Fruit fly (Drosophila melanogaster) whole organism, wandering third instar larva: ENCODE measurements around the gene CG9986.

Experiments
- Abd-B ChIP-seq: fragments of >200 bp; optimal IDR thresholded peaks from 2 replicates; lab custom pipeline; 2017; ENCODE audit warnings: missing biosample characterization, missing genetic modification characterization
- CG32264 ChIP-seq: fragments of 200-800 bp; sonication (Bioruptor generic); optimal IDR thresholded peaks from 2 replicates; lab custom pipeline; 2016; ENCODE audit warnings: missing biosample characterization, missing genetic modification characterization
- CrebA ChIP-seq: fragments of 200-800 bp; sonication (Bioruptor generic); optimal IDR thresholded peaks from 2 replicates; lab custom pipeline; 2016; ENCODE audit warnings: missing biosample characterization, mild to moderate bottlenecking, missing genetic modification characterization, borderline replicate concordance
- Dfd ChIP-seq: fragments of >200 bp; optimal IDR thresholded peaks from 2 replicates; lab custom pipeline; 2017; ENCODE audit warnings: missing biosample characterization, missing genetic modification characterization
- GATAd ChIP-seq: sonication (Bioruptor generic); optimal IDR thresholded peaks from 2 replicates; lab custom pipeline; 2016; ENCODE audit warnings: missing biosample characterization, missing genetic modification characterization
- HLH106 ChIP-seq: fragments of 200-800 bp; optimal IDR thresholded peaks from 3 replicates; lab custom pipeline; 2019; ENCODE audit warnings: missing biosample characterization, mild to moderate bottlenecking, missing genetic modification characterization, moderate library complexity
- Hnf4 ChIP-seq: fragments of 200-800 bp; sonication (Bioruptor generic); optimal IDR thresholded peaks from 2 replicates; lab custom pipeline; 2016; ENCODE audit warnings: missing biosample characterization, mild to moderate bottlenecking, missing genetic modification characterization
- Hr78 ChIP-seq: fragments of >200 bp; optimal IDR thresholded peaks from 2 replicates; lab custom pipeline; 2017; ENCODE audit warnings: missing biosample characterization, missing genetic modification characterization
- Hr83 ChIP-seq: fragments of 200-300 bp; sonication (Bioruptor generic); optimal IDR thresholded peaks from 2 replicates; lab custom pipeline; 2016; ENCODE audit warnings: missing biosample characterization, mild to moderate bottlenecking, missing genetic modification characterization, moderate library complexity; ENCODE audit not compliant: poor library complexity, severe bottlenecking
- Jra ChIP-seq: sonication (Bioruptor generic); optimal IDR thresholded peaks from 2 replicates; lab custom pipeline; 2016; ENCODE audit warnings: missing biosample characterization, missing genetic modification characterization
- Mio ChIP-seq: sonication (Bioruptor generic); optimal IDR thresholded peaks from 2 replicates; lab custom pipeline; 2016; ENCODE audit warnings: missing biosample characterization, missing genetic modification characterization
- N ChIP-seq: fragments of >200 bp; optimal IDR thresholded peaks from 2 replicates; lab custom pipeline; 2018; ENCODE audit warnings: missing biosample characterization, missing external identifiers, missing genetic modification characterization
- OdsH ChIP-seq: fragments of 200-800 bp; sonication (Bioruptor generic); optimal IDR thresholded peaks from 2 replicates; lab custom pipeline; 2016; ENCODE audit warnings: missing biosample characterization, mild to moderate bottlenecking, missing genetic modification characterization
- Rel ChIP-seq, 2 experiments: fragments of 200-800 bp; sonication (Bioruptor generic) in 1 of 2; optimal IDR thresholded peaks; 2 replicates in 1 of 2; 3 replicates in 1 of 2; lab custom pipeline; 2016 to 2019; ENCODE audit warnings: mild to moderate bottlenecking in 2 of 2, missing biosample characterization in 2 of 2, missing genetic modification characterization in 2 of 2, moderate library complexity in 1 of 2
- Sp1 ChIP-seq: fragments of 200-800 bp; sonication (Bioruptor generic); optimal IDR thresholded peaks from 3 replicates; lab custom pipeline; 2019; ENCODE audit warnings: missing biosample characterization, mild to moderate bottlenecking, missing genetic modification characterization, moderate library complexity
- Vsx2 ChIP-seq: fragments of 200-300, 225-300 bp; sonication (Bioruptor generic); optimal IDR thresholded peaks from 2 replicates; lab custom pipeline; 2018; ENCODE audit warnings: missing biosample characterization, missing genetic modification characterization; ENCODE audit not compliant: partially characterized antibody
- br ChIP-seq: fragments of 200-800 bp; sonication (Bioruptor generic); optimal IDR thresholded peaks from 2 replicates; lab custom pipeline; 2016; ENCODE audit warnings: missing biosample characterization, missing genetic modification characterization
- brk ChIP-seq: fragments of 200-800 bp; sonication (Bioruptor generic); optimal IDR thresholded peaks from 2 replicates; lab custom pipeline; 2016; ENCODE audit warnings: missing biosample characterization, mild to moderate bottlenecking, missing genetic modification characterization
- dl ChIP-seq, 2 experiments: fragments of 175-275, 200-275 bp in 1 of 2; fragments of 200-275 bp in 1 of 2; sonication (Bioruptor generic); optimal IDR thresholded peaks; lab custom pipeline; 2018; ENCODE audit warnings: mild to moderate bottlenecking in 2 of 2, missing biosample characterization in 2 of 2, missing genetic modification characterization in 2 of 2, moderate library complexity in 2 of 2; ENCODE audit not compliant: partially characterized antibody in 2 of 2, insufficient read depth in 1 of 2
- dmrt93B ChIP-seq: fragments of 200-800 bp; sonication (Bioruptor generic); optimal IDR thresholded peaks from 2 replicates; lab custom pipeline; 2018; ENCODE audit warnings: missing biosample characterization, mild to moderate bottlenecking, missing genetic modification characterization
- dsf ChIP-seq: sonication (Bioruptor generic); optimal IDR thresholded peaks from 2 replicates; lab custom pipeline; 2016; ENCODE audit warnings: missing biosample characterization, missing genetic modification characterization, borderline replicate concordance
- ey ChIP-seq: fragments of 200-800 bp; sonication (Bioruptor generic); optimal IDR thresholded peaks from 2 replicates; lab custom pipeline; 2016; ENCODE audit warnings: missing biosample characterization, missing genetic modification characterization
- foxo ChIP-seq, 2 experiments: fragments of 200-800 bp; sonication (Bioruptor generic); optimal IDR thresholded peaks; 2 replicates in 1 of 2; 3 replicates in 1 of 2; lab custom pipeline; 2016 to 2017; ENCODE audit warnings: missing biosample characterization in 2 of 2, missing genetic modification characterization in 2 of 2
- fru ChIP-seq: fragments of 200-800 bp; sonication (Bioruptor generic); optimal IDR thresholded peaks from 3 replicates; lab custom pipeline; 2016; ENCODE audit warnings: missing biosample characterization, mild to moderate bottlenecking, missing genetic modification characterization
- h ChIP-seq: fragments of 200-800 bp; sonication (Bioruptor generic); optimal IDR thresholded peaks from 3 replicates; lab custom pipeline; 2016; ENCODE audit warnings: missing biosample characterization, mild to moderate bottlenecking, missing genetic modification characterization
- jim ChIP-seq: fragments of 175-275, 200-325 bp; sonication (Bioruptor generic); optimal IDR thresholded peaks from 2 replicates; lab custom pipeline; 2016; ENCODE audit warnings: missing biosample characterization, mild to moderate bottlenecking, missing genetic modification characterization
- lola ChIP-seq: fragments of >200 bp; optimal IDR thresholded peaks from 2 replicates; lab custom pipeline; 2017; ENCODE audit warnings: missing biosample characterization, missing genetic modification characterization
- psq ChIP-seq: fragments of 200-800 bp; sonication (Bioruptor generic); optimal IDR thresholded peaks from 3 replicates; lab custom pipeline; 2017; ENCODE audit warnings: missing biosample characterization, mild to moderate bottlenecking, missing genetic modification characterization, moderate library complexity
- rgr ChIP-seq: fragments of 200-800 bp; sonication (Bioruptor generic); optimal IDR thresholded peaks from 3 replicates; lab custom pipeline; 2016; ENCODE audit warnings: missing biosample characterization, mild to moderate bottlenecking, missing genetic modification characterization
- sage ChIP-seq: fragments of 200-800 bp; sonication (Bioruptor generic); optimal IDR thresholded peaks from 2 replicates; lab custom pipeline; 2016; ENCODE audit warnings: missing biosample characterization, mild to moderate bottlenecking, missing genetic modification characterization
- sv ChIP-seq: fragments of 200-800 bp; sonication (Bioruptor generic); optimal IDR thresholded peaks from 3 replicates; lab custom pipeline; 2016; ENCODE audit warnings: missing biosample characterization, missing genetic modification characterization
- tai ChIP-seq: sonication (Bioruptor generic); optimal IDR thresholded peaks from 2 replicates; lab custom pipeline; 2016; ENCODE audit warnings: missing biosample characterization, missing genetic modification characterization
- usp ChIP-seq: fragments of >200 bp; optimal IDR thresholded peaks from 2 replicates; lab custom pipeline; 2017; ENCODE audit warnings: missing biosample characterization, missing genetic modification characterization
- woc ChIP-seq: sonication (Bioruptor generic); optimal IDR thresholded peaks from 2 replicates; lab custom pipeline; 2016; ENCODE audit warnings: missing biosample characterization, mild to moderate bottlenecking, missing genetic modification characterization

The CG9986 gene

dm6 chr3R:28620813-28621212, 14.9 kb downstream of the CG9986 start:
- TF ChIP-seq usp (GFP tag; lab: Kevin White, UChicago) (no peak), dmrt93B (GFP tag; lab: Kevin White, UChicago) (no peak), lola (no peak), Vsx2 (no peak), N (GFP tag; lab: Kevin White, UChicago) (no peak), OdsH (GFP tag; lab: Kevin White, UChicago) (no peak), br (GFP tag; lab: Kevin White, UChicago) (no peak), rgr (GFP tag; lab: Kevin White, UChicago) (no peak), woc (GFP tag; lab: Kevin White, UChicago) (no peak), dsf (GFP tag; lab: Kevin White, UChicago) (no peak), Abd-B (GFP tag; lab: Kevin White, UChicago) (no peak), psq (GFP tag; lab: Kevin White, UChicago) (no peak), jim (GFP tag; lab: Kevin White, UChicago) (no peak), dl (GFP tag; optimal IDR thresholded peaks at IDR 0.05; lab: Kevin White, UChicago; ENCODE audit: insufficient read depth in 1 of 2, partially characterized antibody in 2 of 2) (no peak), CrebA (GFP tag; lab: Kevin White, UChicago) (no peak), Hr78 (no peak), GATAd (GFP tag; lab: Kevin White, UChicago) (no peak), HLH106 (tag; lab: Kevin White, UChicago) (no peak), h (GFP tag; lab: Kevin White, UChicago) (no peak)

- TF ChIP-seq Jra (GFP tag; lab: Kevin White, UChicago) (no peak), Hnf4 (GFP tag; lab: Kevin White, UChicago) (no peak), foxo (GFP tag; optimal IDR thresholded peaks at IDR 0.05; lab: Kevin White, UChicago) (no peak), Hr83 (GFP tag; lab: Kevin White, UChicago) (no peak), dl (GFP tag; optimal IDR thresholded peaks at IDR 0.05; lab: Kevin White, UChicago; ENCODE audit: insufficient read depth in 1 of 2, partially characterized antibody in 2 of 2) (no peak), rgr (GFP tag; lab: Kevin White, UChicago) (no peak), Mio (GFP tag; lab: Kevin White, UChicago) (no peak), HLH106 (tag; lab: Kevin White, UChicago) (no peak), jim (GFP tag; lab: Kevin White, UChicago) (no peak), tai (no peak), usp (GFP tag; lab: Kevin White, UChicago) (no peak), OdsH (GFP tag; lab: Kevin White, UChicago) (no peak), Vsx2 (no peak), brk (no peak), psq (GFP tag; lab: Kevin White, UChicago) (no peak), GATAd (GFP tag; lab: Kevin White, UChicago) (no peak), lola (no peak)
These were observed 17.2 kb downstream of the CG9986 start for dm6 chr3R:28623115-28623514.

- TF ChIP-seq Rel (GFP tag; optimal IDR thresholded peaks at IDR 0.05; lab: Kevin White, UChicago) (no peak), Rel (tag; optimal IDR thresholded peaks at IDR 0.05; lab: Kevin White, UChicago) (no peak), fru (GFP tag; lab: Kevin White, UChicago) (peak; percentile 26), Dfd (GFP tag; lab: Kevin White, UChicago) (no peak), HLH106 (tag; lab: Kevin White, UChicago) (peak; percentile 28), GATAd (GFP tag; lab: Kevin White, UChicago) (no peak), Sp1 (peak; percentile 16), woc (GFP tag; lab: Kevin White, UChicago) (peak; percentile 3), OdsH (GFP tag; lab: Kevin White, UChicago) (peak; percentile 9), h (GFP tag; lab: Kevin White, UChicago) (peak; percentile 35), sv (GFP tag; lab: Kevin White, UChicago) (no peak), CG32264 (GFP tag; lab: Kevin White, UChicago) (no peak), ey (no peak), rgr (GFP tag; lab: Kevin White, UChicago) (peak; percentile 13), foxo (GFP tag; optimal IDR thresholded peaks at IDR 0.05; lab: Kevin White, UChicago) (peak in 1 of 2 experiments; percentile 36), sage (GFP tag; lab: Kevin White, UChicago) (no peak), psq (GFP tag; lab: Kevin White, UChicago) (peak; percentile 27)
These were observed 17.7 kb downstream of the CG9986 start for dm6 chr3R:28623564-28623963.
